Worm (Caenorhabditis elegans) whole organism, mixed stage, embryonic: ENCODE data around the gene mcm-5.

Source experiments
- nhr-237 ChIP-seq: fragments of 150-350 bp; optimal IDR thresholded peaks from 2 replicates; lab custom pipeline; 2014; ENCODE audit warnings: missing biosample characterization, missing genetic modification characterization
- snpc-4 ChIP-seq: fragments of 150-350 bp; optimal IDR thresholded peaks from 2 replicates; lab custom pipeline; 2014; ENCODE audit warnings: missing biosample characterization, missing genetic modification characterization

DNA sequence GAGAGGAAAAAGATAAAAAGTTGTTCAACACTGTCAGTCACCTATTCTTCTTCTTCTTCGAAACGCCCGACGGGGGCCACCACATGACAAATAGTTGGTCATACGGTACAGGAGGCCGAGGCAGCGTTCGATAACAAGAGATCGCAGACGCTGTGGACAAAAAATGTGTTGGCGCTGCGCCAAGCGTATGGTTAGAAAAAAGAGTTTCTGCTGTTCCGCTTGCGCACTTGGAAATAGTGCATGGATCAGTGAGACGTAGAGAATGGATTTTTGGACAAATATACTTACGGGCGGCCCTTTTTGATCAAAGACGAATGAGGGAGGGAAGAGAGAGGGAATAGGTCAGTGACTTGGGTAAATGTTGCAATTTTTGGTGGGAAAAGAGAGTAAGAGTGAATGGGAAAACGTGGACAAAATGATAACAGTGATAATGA, 6.3 kb downstream of the mcm-5 start:
- no peak for TF ChIP-seq snpc-4
- TF ChIP-seq nhr-237 (tag; lab: Kevin White, UChicago), result no peak
